Worm (Caenorhabditis elegans): ENCODE data around the gene C38D4.7.

DNA sequence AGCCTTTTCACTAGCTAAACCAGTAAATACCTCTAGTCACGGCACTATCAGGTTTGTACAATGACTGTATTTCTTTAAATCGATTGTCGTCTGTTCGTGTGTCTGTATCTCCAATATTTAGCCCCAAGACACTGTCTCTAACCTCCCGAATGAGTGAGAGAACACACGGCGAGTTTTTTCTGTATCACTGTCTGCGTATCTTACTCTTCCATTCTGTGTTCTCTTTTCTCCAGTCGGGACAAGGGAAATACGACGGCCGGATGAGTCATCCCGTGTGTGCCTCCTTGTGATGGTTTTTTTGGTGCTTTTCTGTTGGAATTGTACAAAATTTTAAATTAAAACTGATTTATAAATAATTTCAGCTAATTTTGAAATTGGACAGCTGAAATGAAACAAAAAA is 15.1 kb downstream of the C38D4.7 start:
- TF ChIP-seq aly-2 (tag; optimal IDR thresholded peaks at IDR 0.05): no peak
- TF ChIP-seq ZK546.5 (tag; optimal IDR thresholded peaks at IDR 0.05): no peak
- TF ChIP-seq mml-1 (tag; optimal IDR thresholded peaks at IDR 0.05): no peak
- no peak for TF ChIP-seq zag-1 (tag; optimal IDR thresholded peaks at IDR 0.05)
